Fruit fly (Drosophila melanogaster) ovary, adult (tissue): Measurements from ENCODE around the gene meng.

Experiments used
- CG17801 ChIP-seq: fragments of 200-800 bp; optimal IDR thresholded peaks from 2 replicates; lab custom pipeline; 2019; ENCODE audit warnings: missing biosample characterization, mild to moderate bottlenecking, missing genetic modification characterization, moderate library complexity; ENCODE audit not compliant: partially characterized antibody

Gene meng

DNA sequence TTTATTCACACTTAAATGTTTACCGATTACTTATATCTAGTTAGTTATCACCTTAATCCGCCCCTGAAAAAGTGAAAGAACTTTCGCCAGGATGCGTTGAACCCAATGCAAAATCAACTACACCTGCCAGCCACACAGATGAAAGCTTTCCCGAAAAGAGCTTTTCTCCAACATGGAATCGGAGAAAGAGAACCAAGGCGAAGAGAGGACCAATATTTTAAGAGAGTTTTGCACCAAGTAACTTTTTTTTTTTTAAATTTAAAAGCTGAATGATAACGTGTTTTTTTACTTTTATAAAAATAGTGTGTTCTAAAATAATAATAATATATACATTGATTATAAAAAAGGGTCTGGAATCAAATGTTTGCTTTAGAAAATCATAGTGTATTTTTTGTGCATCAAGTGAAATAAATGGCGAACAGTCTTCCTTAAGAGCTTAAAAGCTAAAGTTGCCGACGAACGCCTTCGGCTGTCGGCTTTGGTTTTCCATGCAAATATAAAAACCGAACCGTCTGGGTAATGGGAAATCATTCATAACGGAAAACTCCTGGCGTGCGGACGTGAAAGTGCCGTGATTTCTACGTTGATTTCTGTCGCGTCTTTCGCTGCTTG is at the start of gene meng:
TSS of gene meng (plus strand) at position 523 of the 612 bp plus-strand sequence.
- no peak for TF ChIP-seq CG17801 (GFP tag; lab: Kevin White, UChicago)

- no peak for TF ChIP-seq CG17801 (GFP tag; lab: Kevin White, UChicago)
These were observed 48.5 kb upstream of the meng start for dm6 chr2L:6693794-6694254.

- TF ChIP-seq CG17801 (GFP tag; lab: Kevin White, UChicago): no peak
These were observed 46.1 kb upstream of the meng start for dm6 chr2L:6696229-6696628.

DNA sequence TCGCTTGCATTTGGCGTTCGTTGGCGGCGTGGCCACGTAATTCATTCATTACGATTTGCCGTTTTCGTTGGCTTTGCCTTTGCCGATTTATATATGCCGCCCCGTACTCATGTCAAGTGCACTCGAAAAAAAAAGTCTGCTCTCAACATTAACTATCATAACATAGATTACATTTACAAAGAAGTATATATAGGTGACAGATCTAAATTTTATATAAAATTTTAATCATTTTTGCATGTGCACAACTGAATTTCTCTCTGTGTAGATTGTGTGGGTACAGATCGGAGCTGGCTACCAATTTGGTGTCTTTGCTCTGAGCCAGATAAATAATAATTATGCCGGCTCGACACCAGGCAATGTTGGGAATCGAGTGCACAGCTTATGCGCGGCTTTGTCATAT is 43.9 kb upstream of the meng start:
- TF ChIP-seq CG17801 (GFP tag; lab: Kevin White, UChicago): no peak

DNA sequence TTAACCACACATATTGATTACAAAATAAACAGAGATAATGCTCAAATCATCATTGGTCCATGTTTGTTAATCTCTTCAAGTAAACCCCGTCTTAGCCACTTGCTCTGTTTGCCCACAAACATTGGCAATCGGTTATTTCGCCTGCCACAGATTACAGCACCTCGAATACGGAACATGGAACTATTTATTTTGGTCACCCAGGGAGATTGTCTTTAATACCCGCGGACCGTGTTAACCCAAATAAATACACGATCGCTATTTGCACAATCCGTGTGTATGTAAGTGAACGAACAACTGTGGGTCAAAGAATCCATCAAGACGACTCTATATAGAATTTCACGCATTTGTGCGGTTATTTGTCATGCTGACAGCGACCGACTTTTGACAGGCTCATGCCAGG is 41.6 kb upstream of the meng start:
- TF ChIP-seq CG17801 (GFP tag; lab: Kevin White, UChicago): no peak

DNA sequence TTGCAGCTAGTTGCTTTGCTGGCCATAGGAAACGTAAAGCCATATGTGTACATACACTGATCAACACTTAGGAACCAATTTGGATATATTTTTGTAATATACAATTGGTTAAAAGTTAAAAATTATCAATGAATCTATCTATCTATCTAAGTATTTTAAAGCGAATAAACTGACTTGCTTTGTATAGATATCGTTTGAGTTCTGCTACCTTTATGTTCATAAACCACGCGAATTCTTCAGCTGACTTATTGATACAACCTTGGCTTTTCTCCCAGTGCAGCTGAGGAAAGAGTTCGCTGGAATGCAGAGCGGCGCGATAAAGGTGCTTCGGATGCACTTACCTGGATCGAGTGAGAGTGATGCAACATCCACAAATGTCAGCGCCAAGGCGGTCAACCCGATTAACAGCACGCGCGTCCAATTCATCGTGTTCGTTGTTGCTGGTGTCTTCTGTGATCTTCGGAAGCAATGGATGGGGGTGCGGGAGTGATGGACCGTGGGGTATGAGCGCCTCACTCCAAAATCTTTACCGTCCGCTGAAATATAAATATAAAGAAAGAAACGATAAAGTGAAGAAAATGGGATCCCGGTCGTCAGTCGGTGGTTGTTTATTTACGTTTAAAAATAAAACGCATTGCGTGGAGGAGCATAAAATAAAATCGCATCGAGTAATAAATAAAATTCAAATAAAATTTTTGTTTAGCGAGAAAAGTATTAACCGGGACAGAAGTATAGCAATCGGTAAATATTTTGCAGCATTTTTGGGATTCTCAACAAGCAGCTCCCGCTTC is 40.7 kb upstream of the meng start:
- TF ChIP-seq CG17801 (GFP tag; lab: Kevin White, UChicago): no peak

DNA sequence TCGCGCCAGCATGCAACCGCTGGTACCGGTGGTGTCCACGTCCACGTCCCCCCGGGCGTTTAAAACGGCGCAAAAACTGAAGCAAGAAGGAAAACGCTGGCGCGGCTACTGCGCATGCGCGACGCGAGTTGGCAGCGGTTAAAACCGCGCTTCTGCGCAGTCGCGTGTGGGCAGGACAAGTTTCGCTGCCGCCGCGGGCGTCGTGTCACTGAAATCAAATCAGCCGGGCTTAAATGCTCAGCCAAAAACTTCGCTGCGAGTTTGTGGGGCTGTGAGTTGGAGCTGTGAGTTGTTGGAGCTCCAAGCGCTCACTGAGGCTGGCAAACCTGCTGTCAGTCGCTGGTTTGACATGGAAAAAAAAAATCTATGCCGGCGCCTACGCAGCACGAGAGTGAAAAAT is 37.2 kb upstream of the meng start:
- no peak for TF ChIP-seq CG17801 (GFP tag; lab: Kevin White, UChicago)

- TF ChIP-seq CG17801 (GFP tag; lab: Kevin White, UChicago): no peak
These were observed 35.9 kb upstream of the meng start for dm6 chr2L:6706368-6706919.

DNA sequence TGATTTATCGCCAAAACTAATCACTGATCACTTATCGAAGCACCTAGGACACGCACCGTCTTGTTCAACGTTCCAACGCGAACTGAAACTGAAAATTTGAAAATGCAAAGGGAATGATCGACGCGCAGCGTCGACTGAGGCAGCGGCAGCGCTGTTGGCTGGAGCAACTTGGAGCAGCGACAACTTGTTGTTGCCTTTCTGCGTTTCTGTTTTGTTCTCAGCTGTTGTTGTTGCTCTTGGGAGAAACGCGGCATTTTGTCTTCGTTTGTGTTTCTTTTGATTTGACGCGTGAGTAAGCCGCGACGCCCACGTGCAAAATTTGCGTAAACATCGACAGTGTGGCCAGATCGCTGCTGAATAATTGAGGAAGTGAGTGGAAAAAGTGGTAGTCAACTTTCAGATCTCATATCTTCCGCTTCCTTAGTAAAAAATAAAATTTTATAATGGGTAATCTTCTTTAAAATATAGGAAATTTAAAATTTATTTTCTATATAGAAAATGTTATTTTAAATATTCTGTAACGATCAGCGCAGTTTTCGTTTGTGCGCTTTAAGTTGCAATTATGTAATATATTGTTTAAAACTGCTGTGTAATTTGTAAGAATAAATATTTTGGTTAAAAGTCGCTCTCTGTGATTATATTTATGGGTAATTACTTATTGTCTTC is 33.2 kb upstream of the meng start, which contains the start of gene Tsp:
TSS of gene Tsp (minus strand) at position 90 of the 666 bp plus-strand sequence.
- TF ChIP-seq CG17801 (GFP tag; lab: Kevin White, UChicago): no peak

DNA sequence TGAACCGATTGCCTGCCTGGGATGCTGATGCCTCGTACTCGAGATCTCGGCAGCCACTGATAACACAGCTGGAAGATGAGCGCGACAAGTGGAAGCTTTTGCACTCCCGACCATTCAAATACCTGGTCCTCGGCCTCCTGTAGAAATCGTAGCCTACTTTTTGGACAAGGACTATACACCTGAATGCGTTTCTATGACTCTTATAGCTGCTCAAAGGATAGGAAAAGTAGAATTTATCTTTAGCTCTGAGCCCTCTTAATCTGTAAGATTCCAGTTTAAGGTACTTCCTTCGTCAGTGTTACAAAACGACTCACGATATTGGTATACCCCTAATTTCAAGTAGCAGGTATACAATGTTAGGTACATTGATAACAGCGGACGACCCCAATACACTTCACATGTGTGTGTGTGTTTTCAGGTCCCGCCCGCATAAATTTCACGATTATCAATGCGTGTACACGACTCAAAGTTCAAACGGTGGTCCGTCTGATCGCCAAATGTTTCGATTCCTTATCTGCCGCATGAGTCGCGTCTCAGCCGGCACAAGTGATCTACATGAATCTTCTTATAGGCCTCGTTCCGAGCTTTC is 26.0 kb upstream of the meng start, which contains the start of gene AkhR:
TSS of gene AkhR (minus strand) at position 5 of the 589 bp plus-strand sequence.
- no peak for TF ChIP-seq CG17801 (GFP tag; lab: Kevin White, UChicago)

DNA sequence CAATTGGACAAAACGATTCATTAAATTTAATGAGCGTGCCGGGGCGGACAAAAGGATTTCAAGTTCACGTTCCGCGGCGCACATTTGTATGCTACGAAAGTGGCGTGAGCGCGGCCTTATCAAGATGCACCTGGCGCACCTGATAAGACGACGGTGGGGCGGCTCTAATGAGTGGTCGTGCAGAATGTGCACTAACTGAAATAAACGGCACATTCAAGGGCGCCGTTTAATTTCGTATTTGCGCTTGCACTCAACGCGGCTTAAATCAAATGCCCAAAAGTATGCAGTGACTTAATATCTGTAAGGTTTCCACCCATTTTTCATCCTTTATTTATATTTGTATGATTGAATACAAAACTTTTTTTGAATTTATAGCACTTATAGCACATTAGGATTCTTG is 25.4 kb upstream of the meng start:
- no peak for TF ChIP-seq CG17801 (GFP tag; lab: Kevin White, UChicago)

DNA sequence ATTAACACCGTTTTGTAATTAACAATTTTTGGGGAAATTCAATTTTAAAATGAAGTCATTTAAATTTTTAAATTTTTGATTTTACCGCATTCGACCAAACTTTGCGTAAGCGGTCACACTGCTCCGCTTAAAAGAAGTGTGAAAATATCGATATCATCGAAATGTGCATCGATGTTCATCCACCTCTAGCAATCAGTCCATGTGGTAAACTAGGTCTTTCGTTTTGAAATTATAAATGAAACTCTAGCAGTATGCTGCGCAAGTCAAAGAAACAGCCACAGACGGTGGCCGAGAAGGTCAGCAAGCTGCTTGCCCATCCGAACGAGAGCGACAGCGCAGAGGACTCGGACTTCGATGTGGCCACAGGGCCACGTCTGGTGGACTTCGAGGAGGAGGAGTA is 24.8 kb upstream of the meng start, which contains the start of gene Aatf:
TSS of gene Aatf (plus strand) at position 166 of the 400 bp plus-strand sequence.
- peak; percentile 44 for TF ChIP-seq CG17801 (GFP tag; lab: Kevin White, UChicago)

DNA sequence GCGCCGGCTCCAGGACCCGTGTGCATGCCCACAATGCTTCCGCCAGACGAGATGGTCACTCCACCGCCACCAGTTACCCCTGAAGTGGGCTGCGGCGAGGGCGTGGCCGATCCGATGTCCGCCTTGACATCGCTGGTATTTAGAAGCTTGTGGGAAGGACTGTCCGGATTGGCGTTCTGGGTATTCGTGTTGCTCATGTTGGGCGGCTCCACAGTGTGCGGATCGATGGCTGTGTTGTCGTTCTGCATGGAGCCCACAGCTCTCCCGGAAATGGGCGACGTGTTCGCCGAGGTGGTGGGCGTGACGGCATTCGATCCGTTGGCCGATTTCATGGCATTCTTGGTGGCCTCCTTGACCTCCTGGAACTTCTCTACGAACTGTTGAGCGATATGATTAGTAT is 20.6 kb upstream of the meng start:
- TF ChIP-seq CG17801 (GFP tag; lab: Kevin White, UChicago): no peak
